Fruit fly (Drosophila melanogaster): ENCODE data around the gene GABA-B-R1.

The GABA-B-R1 gene

DNA sequence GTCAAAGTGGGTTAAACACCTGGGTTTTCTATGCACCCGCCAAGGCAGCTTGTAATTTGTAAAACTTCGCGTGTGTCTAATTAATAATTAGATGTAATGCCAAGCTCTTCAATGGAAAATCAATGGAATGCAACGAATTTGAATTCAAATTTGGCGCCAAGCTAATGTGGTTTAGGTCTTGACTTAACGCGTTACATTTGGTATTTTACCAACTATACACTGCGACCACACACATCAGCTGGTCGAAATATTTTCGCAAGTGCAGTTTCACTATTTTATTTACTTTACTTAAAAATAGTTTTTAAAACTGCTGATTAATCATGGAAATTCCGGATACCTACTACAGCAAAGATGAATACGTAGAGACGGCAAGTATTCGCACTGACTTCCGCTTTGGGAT is 10.6 kb upstream of the GABA-B-R1 start, which contains the start of gene DCTN5-p25 (continued):
- TF ChIP-seq CG9609 (GFP tag; optimal IDR thresholded peaks at IDR 0.05) (no peak), CG2116 (GFP tag; optimal IDR thresholded peaks at IDR 0.05) (peak; percentile 4), CG42726 (GFP tag; IDR thresholded peaks at IDR 0.05; ENCODE audit: partially characterized antibody) (no peak), BtbVII (GFP tag; optimal IDR thresholded peaks at IDR 0.05) (no peak), Lim3 (GFP tag; IDR thresholded peaks at IDR 0.05) (no peak), slou (GFP tag; optimal IDR thresholded peaks at IDR 0.05) (no peak), Sry-β (GFP tag; optimal IDR thresholded peaks at IDR 0.05) (no peak), sna (GFP tag; IDR thresholded peaks at IDR 0.05; ENCODE audit: partially characterized antibody) (no peak), dysf (GFP tag; IDR thresholded peaks at IDR 0.05) (no peak), wor (GFP tag; IDR thresholded peaks at IDR 0.05) (no peak), onecut (GFP tag; IDR thresholded peaks at IDR 0.05) (no peak), ems (GFP tag; optimal IDR thresholded peaks at IDR 0.05) (no peak), CG1602 (GFP tag; optimal IDR thresholded peaks at IDR 0.05) (no peak), Sry-δ (GFP tag; optimal IDR thresholded peaks at IDR 0.05) (no peak), MBD-R2 (GFP tag; IDR thresholded peaks at IDR 0.05) (peak; percentile 58), dati (GFP tag; IDR thresholded peaks at IDR 0.05) (no peak), CG8388 (GFP tag; optimal IDR thresholded peaks at IDR 0.05) (no peak), Sox102F (GFP tag; optimal IDR thresholded peaks at IDR 0.05) (no peak), nom (GFP tag; optimal IDR thresholded peaks at IDR 0.05) (no peak), CG16863 (GFP tag; optimal IDR thresholded peaks at IDR 0.05) (no peak), NfI (GFP tag; optimal IDR thresholded peaks at IDR 0.05) (no peak), CTCF (GFP tag; optimal IDR thresholded peaks at IDR 0.05) (no peak), CG14050 (GFP tag; IDR thresholded peaks at IDR 0.05) (no peak), Doc2 (GFP tag; IDR thresholded peaks at IDR 0.05) (no peak), lov (optimal IDR thresholded peaks at IDR 0.05) (no peak), lov (GFP tag; IDR thresholded peaks at IDR 0.05) (no peak), prd (optimal IDR thresholded peaks at IDR 0.05) (no peak), prd (GFP tag; IDR thresholded peaks at IDR 0.05) (no peak), ind (GFP tag; optimal IDR thresholded peaks at IDR 0.05) (no peak), Trl (optimal IDR thresholded peaks at IDR 0.05) (no peak), Trl (GFP tag; optimal IDR thresholded peaks at IDR 0.05) (no peak), gfzf (GFP tag; optimal IDR thresholded peaks at IDR 0.05) (peak; percentile 91), Bdp1 (GFP tag; optimal IDR thresholded peaks at IDR 0.05) (no peak), p53 (GFP tag; optimal IDR thresholded peaks at IDR 0.05) (no peak), unpg (GFP tag; optimal IDR thresholded peaks at IDR 0.05) (no peak), eyg (GFP tag; optimal IDR thresholded peaks at IDR 0.05) (no peak), trem (tag; optimal IDR thresholded peaks at IDR 0.05) (peak; percentile 2), aop (GFP tag; IDR thresholded peaks at IDR 0.05) (no peak)

DNA sequence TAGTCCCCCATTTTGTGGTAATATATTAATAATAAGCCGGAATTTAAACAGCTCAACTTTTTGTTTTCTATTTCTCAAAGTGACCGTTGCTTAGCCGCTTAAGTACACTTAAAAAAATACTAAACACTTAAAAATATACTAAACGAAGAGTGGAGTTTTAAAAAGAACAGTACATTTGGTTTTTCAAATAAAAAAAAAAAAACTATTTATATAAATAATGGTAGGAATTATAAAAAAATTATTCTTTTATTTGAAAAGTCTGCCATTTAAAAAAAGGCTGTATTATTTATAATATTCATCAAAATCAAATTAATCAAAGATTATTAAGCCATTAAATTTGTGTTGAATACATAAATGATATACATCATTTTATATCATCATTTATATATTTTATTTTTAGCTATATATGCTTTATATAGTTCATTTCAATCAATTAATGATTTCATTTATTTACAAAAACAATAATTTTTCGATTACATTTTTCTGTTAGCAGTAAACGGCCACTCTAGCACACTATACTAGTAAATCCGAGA is 8.7 kb upstream of the GABA-B-R1 start, which contains the start of the genes Ankrd49 and NC2beta:
Gene Ankrd49, minus strand, starts transcription at position 101 of the 533 bp plus-strand sequence.
Gene NC2beta, plus strand, starts transcription at position 483 of the 533 bp plus-strand sequence.
- TF ChIP-seq eyg (GFP tag; optimal IDR thresholded peaks at IDR 0.05) (no peak), Atf-2 (GFP tag; optimal IDR thresholded peaks at IDR 0.05) (no peak), fd64A (GFP tag; optimal IDR thresholded peaks at IDR 0.05) (no peak), CG17328 (GFP tag; IDR thresholded peaks at IDR 0.05) (no peak), CG3838 (GFP tag; optimal IDR thresholded peaks at IDR 0.05) (no peak), CG10321 (GFP tag; IDR thresholded peaks at IDR 0.05) (no peak), CG8944 (GFP tag; optimal IDR thresholded peaks at IDR 0.05) (no peak), CG2712 (tag; optimal IDR thresholded peaks at IDR 0.05) (peak; percentile 8), CG12942 (GFP tag; optimal IDR thresholded peaks at IDR 0.05) (no peak), CG9609 (GFP tag; optimal IDR thresholded peaks at IDR 0.05) (no peak), CG14710 (tag; optimal IDR thresholded peaks at IDR 0.05) (peak; percentile 16), repo (GFP tag; optimal IDR thresholded peaks at IDR 0.05) (no peak), CG10209 (GFP tag; optimal IDR thresholded peaks at IDR 0.05) (no peak), cg (GFP tag; optimal IDR thresholded peaks at IDR 0.05) (no peak), Med (GFP tag) (peak; percentile 8), pan (optimal IDR thresholded peaks at IDR 0.05) (no peak), pan (GFP tag; optimal IDR thresholded peaks at IDR 0.05 in 1 of 2, IDR thresholded peaks at IDR 0.05 in 1 of 2) (no peak), Mrtf (GFP tag; IDR thresholded peaks at IDR 0.05) (no peak), Hsf (GFP tag; optimal IDR thresholded peaks at IDR 0.05) (no peak), Deaf1 (tag; optimal IDR thresholded peaks at IDR 0.05) (no peak)
